Worm (Caenorhabditis elegans) whole organism, L4 larva: Measurements from ENCODE around the gene W07E11.1.
A peak's percentile ranks its signal among the peaks of the same experiment; 100 is the strongest.
"Not testable (repeated sequence)": the region's sequence is repeated elsewhere in the genome, so short reads cannot be mapped to it uniquely, and the experiment has no call there.

Experiments used
- D1046.2 ChIP-seq: fragments of 200-800 bp; sonication (Bioruptor generic); IDR thresholded peaks from 2 replicates; pipeline ENCODE4 v1.3.6; 2022; ENCODE audit warnings: missing genetic modification characterization, missing compliant biosample characterization
- F26F4.8 ChIP-seq: fragments of 200-800 bp; sonication (Bioruptor generic); conservative IDR thresholded peaks from 2 replicates; pipeline ENCODE4 v1.3.6; 2022; ENCODE audit warnings: missing genetic modification characterization, missing compliant biosample characterization
- T26A8.4 ChIP-seq: fragments of 200-800 bp; sonication (Bioruptor generic); IDR thresholded peaks from 2 replicates; pipeline ENCODE4 v1.3.6; 2022; ENCODE audit warnings: missing genetic modification characterization, missing compliant biosample characterization
- Y48G9A.11 ChIP-seq: fragments of 200-800 bp; sonication (Bioruptor generic); IDR thresholded peaks from 2 replicates; pipeline ENCODE4 v1.3.6; 2022; ENCODE audit warnings: missing genetic modification reagents, missing genetic modification characterization, missing compliant biosample characterization
- Y5F2A.4 ChIP-seq: fragments of 200-800 bp; sonication (Bioruptor generic); optimal IDR thresholded peaks from 2 replicates; lab custom pipeline; 2018; ENCODE audit warnings: mild to moderate bottlenecking, missing genetic modification characterization, missing compliant biosample characterization
- ZK337.2 ChIP-seq: fragments of 200-800 bp; sonication (Bioruptor generic); IDR thresholded peaks from 2 replicates; pipeline ENCODE4 v1.3.6; 2022; ENCODE audit warnings: missing genetic modification reagents, missing genetic modification characterization, missing compliant biosample characterization
- ZK546.5 ChIP-seq, 2 experiments: sonication (generic microtip); optimal IDR thresholded peaks; 2 replicates each; lab custom pipeline; 2017; ENCODE audit warnings: missing biosample characterization in 2 of 2, missing genetic modification characterization in 2 of 2
- aha-1 ChIP-seq: fragments of 150-350 bp; peaks from one replicate; lab custom pipeline; 2014; ENCODE audit warnings: missing biosample characterization, missing genetic modification characterization
- aly-2 ChIP-seq: sonication (generic microtip); optimal IDR thresholded peaks from 2 replicates; lab custom pipeline; 2018; ENCODE audit warnings: missing biosample characterization, missing genetic modification characterization
- arid-1 ChIP-seq: fragments of 200-800 bp; sonication (Bioruptor generic); conservative IDR thresholded peaks from 2 replicates; pipeline ENCODE4 v1.3.6; 2022; ENCODE audit warnings: missing genetic modification reagents, missing genetic modification characterization, missing compliant biosample characterization
- ceh-20 ChIP-seq: fragments of 200-800 bp; sonication (Bioruptor generic); IDR thresholded peaks from 2 replicates; pipeline ENCODE4 v1.3.6; 2022; ENCODE audit warnings: missing genetic modification reagents, missing genetic modification characterization, missing compliant biosample characterization
- ceh-28 ChIP-seq: fragments of 150-350 bp; optimal IDR thresholded peaks from 2 replicates; lab custom pipeline; 2014; ENCODE audit warnings: missing biosample characterization, missing genetic modification reagents, missing genetic modification characterization
- ctbp-1 ChIP-seq: fragments of 200-800 bp; sonication (Bioruptor generic); IDR thresholded peaks from 2 replicates; pipeline ENCODE4 v1.3.6; 2022; ENCODE audit warnings: missing genetic modification reagents, missing genetic modification characterization, missing compliant biosample characterization
- dve-1 ChIP-seq: sonication (generic microtip); optimal IDR thresholded peaks from 2 replicates; lab custom pipeline; 2017; ENCODE audit warnings: antibody characterized with exemption, mild to moderate bottlenecking, missing genetic modification characterization, missing compliant biosample characterization; ENCODE audit not compliant: insufficient read depth
- egl-43 ChIP-seq: fragments of 200-800 bp; sonication (Bioruptor generic); IDR thresholded peaks from 2 replicates; pipeline ENCODE4 v1.3.6; 2022; ENCODE audit warnings: missing genetic modification reagents, missing genetic modification characterization, missing compliant biosample characterization
- gei-8 ChIP-seq: fragments of 200-800 bp; sonication (Bioruptor generic); optimal IDR thresholded peaks from 2 replicates; lab custom pipeline; 2018; ENCODE audit warnings: mild to moderate bottlenecking, missing genetic modification characterization, missing compliant biosample characterization
- hlh-11 ChIP-seq: fragments of 200-800 bp; sonication (Bioruptor generic); optimal IDR thresholded peaks from 2 replicates; lab custom pipeline; 2018; ENCODE audit warnings: mild to moderate bottlenecking, missing genetic modification characterization, missing compliant biosample characterization
- hlh-30 ChIP-seq: sonication (generic microtip); optimal IDR thresholded peaks from 2 replicates; lab custom pipeline; 2017; ENCODE audit warnings: antibody characterized with exemption, mild to moderate bottlenecking, missing genetic modification characterization, missing compliant biosample characterization; ENCODE audit not compliant: insufficient read depth
- lim-7 ChIP-seq: fragments of 200-800 bp; sonication (Bioruptor generic); IDR thresholded peaks from 2 replicates; pipeline ENCODE4 v1.3.6; 2022; ENCODE audit warnings: missing genetic modification characterization, missing compliant biosample characterization
- lin-1 ChIP-seq: fragments of 200-800 bp; sonication (Bioruptor generic); IDR thresholded peaks from 2 replicates; pipeline ENCODE4 v1.3.6; 2022; ENCODE audit warnings: missing genetic modification reagents, missing genetic modification characterization, missing compliant biosample characterization
- lin-13 ChIP-seq: fragments of 150-350 bp; optimal IDR thresholded peaks from 2 replicates; lab custom pipeline; 2014; ENCODE audit warnings: missing biosample characterization, missing genetic modification reagents, missing genetic modification characterization
- lin-15B ChIP-seq: fragments of 150-350 bp; sonication (generic microtip); optimal IDR thresholded peaks from 3 replicates; lab custom pipeline; 2014; ENCODE audit warnings: missing biosample characterization, missing genetic modification characterization
- lin-39 ChIP-seq: fragments of 150-350 bp; optimal IDR thresholded peaks from 2 replicates; lab custom pipeline; 2014; ENCODE audit warnings: missing biosample characterization, missing genetic modification reagents, missing genetic modification characterization
- lir-3 ChIP-seq: sonication (generic microtip); optimal IDR thresholded peaks from 2 replicates; lab custom pipeline; 2016; ENCODE audit warnings: mild to moderate bottlenecking, missing genetic modification characterization, missing compliant biosample characterization
- madf-5 ChIP-seq, 2 experiments: fragments of 200-800 bp; sonication (Bioruptor generic); IDR thresholded peaks; 2 replicates each; pipeline ENCODE4 v1.3.6; 2022; ENCODE audit warnings: missing compliant biosample characterization in 2 of 2, missing genetic modification characterization in 2 of 2
- mdl-1 ChIP-seq, 2 experiments: fragments of 150-350 bp in 1 of 2; sonication (generic microtip) in 1 of 2; optimal IDR thresholded peaks; 2 replicates each; lab custom pipeline; 2014 to 2017; ENCODE audit warnings: missing biosample characterization in 2 of 2, missing genetic modification characterization in 2 of 2
- mxl-2 ChIP-seq: fragments of 200-800 bp; sonication (Bioruptor generic); conservative IDR thresholded peaks from 2 replicates; pipeline ENCODE4 v1.3.6; 2022; ENCODE audit warnings: missing genetic modification reagents, missing genetic modification characterization, missing compliant biosample characterization
- nhr-10 ChIP-seq: fragments of 150-350 bp; optimal IDR thresholded peaks from 2 replicates; lab custom pipeline; 2014; ENCODE audit warnings: missing biosample characterization, missing genetic modification characterization
- nhr-102 ChIP-seq: sonication (generic microtip); optimal IDR thresholded peaks from 2 replicates; lab custom pipeline; 2016; ENCODE audit warnings: mild to moderate bottlenecking, missing genetic modification characterization, moderate library complexity, missing compliant biosample characterization
- nhr-111 ChIP-seq: fragments of 200-800 bp; sonication (Bioruptor generic); optimal IDR thresholded peaks from 2 replicates; lab custom pipeline; 2018; ENCODE audit warnings: mild to moderate bottlenecking, missing genetic modification characterization, missing compliant biosample characterization
- nhr-237 ChIP-seq: sonication (generic microtip); optimal IDR thresholded peaks from 2 replicates; lab custom pipeline; 2017; ENCODE audit warnings: missing biosample characterization, missing genetic modification characterization
- nhr-28 ChIP-seq: fragments of 150-350 bp; optimal IDR thresholded peaks from 2 replicates; lab custom pipeline; 2014; ENCODE audit warnings: missing biosample characterization, missing genetic modification characterization
- nhr-42 ChIP-seq: fragments of 200-800 bp; sonication (Bioruptor generic); IDR thresholded peaks from 2 replicates; pipeline ENCODE4 v1.3.6; 2022; ENCODE audit warnings: missing genetic modification characterization, missing compliant biosample characterization
- nhr-6 ChIP-seq: fragments of 150-350 bp; optimal IDR thresholded peaks from 2 replicates; lab custom pipeline; 2014; ENCODE audit warnings: missing biosample characterization, missing genetic modification characterization
- nhr-77 ChIP-seq: fragments of 150-350 bp; optimal IDR thresholded peaks from 2 replicates; lab custom pipeline; 2014; ENCODE audit warnings: missing biosample characterization, missing genetic modification characterization
- pha-4 ChIP-seq, 2 experiments: fragments of 150-350 bp in 1 of 2; fragments of 200-800 bp in 1 of 2; sonication (Bioruptor generic) in 1 of 2; IDR thresholded peaks in 1 of 2; optimal IDR thresholded peaks in 1 of 2; 2 replicates each; pipeline versions ENCODE4 v1.3.6 to Lab custom; 2014 to 2022; ENCODE audit warnings: missing genetic modification characterization in 2 of 2, missing genetic modification reagents in 2 of 2, missing biosample characterization in 1 of 2, missing compliant biosample characterization in 1 of 2
- pqm-1 ChIP-seq: sonication (generic microtip); optimal IDR thresholded peaks from 2 replicates; lab custom pipeline; 2017; ENCODE audit warnings: missing biosample characterization, missing genetic modification characterization
- rbr-2 ChIP-seq: sonication (generic microtip); optimal IDR thresholded peaks from 2 replicates; lab custom pipeline; 2016; ENCODE audit warnings: missing genotype, missing genetic modification characterization, missing compliant biosample characterization
- saeg-2 ChIP-seq: fragments of 200-800 bp; sonication (Bioruptor generic); IDR thresholded peaks from 2 replicates; pipeline ENCODE4 v1.3.6; 2022; ENCODE audit warnings: missing genetic modification reagents, missing genetic modification characterization, missing compliant biosample characterization
- set-16 ChIP-seq: fragments of 200-800 bp; sonication (Bioruptor generic); IDR thresholded peaks from 2 replicates; pipeline ENCODE4 v1.3.6; 2022; ENCODE audit warnings: missing genetic modification reagents, missing genetic modification characterization, missing compliant biosample characterization
- snpc-1.2 ChIP-seq: fragments of 200-800 bp; sonication (Bioruptor generic); IDR thresholded peaks from 2 replicates; pipeline ENCODE4 v1.3.6; 2022; ENCODE audit warnings: missing genetic modification reagents, missing genetic modification characterization, missing compliant biosample characterization
- snpc-4 ChIP-seq: fragments of 150-350 bp; optimal IDR thresholded peaks from 2 replicates; lab custom pipeline; 2014; ENCODE audit warnings: missing biosample characterization, missing genetic modification characterization
- unc-130 ChIP-seq: sonication (generic microtip); optimal IDR thresholded peaks from 2 replicates; lab custom pipeline; 2016; ENCODE audit warnings: missing genetic modification reagents, missing genetic modification characterization, missing compliant biosample characterization
- zfp-3 ChIP-seq: fragments of 200-800 bp; sonication (Bioruptor generic); conservative IDR thresholded peaks from 2 replicates; pipeline ENCODE4 v1.3.6; 2022; ENCODE audit warnings: missing genetic modification reagents, missing genetic modification characterization, missing compliant biosample characterization
- zip-11 ChIP-seq: fragments of 200-800 bp; sonication (Bioruptor generic); IDR thresholded peaks from 2 replicates; pipeline ENCODE4 v1.3.6; 2022; ENCODE audit warnings: missing genetic modification characterization, missing compliant biosample characterization
- zip-2 ChIP-seq: fragments of 150-350 bp; optimal IDR thresholded peaks from 2 replicates; lab custom pipeline; 2014; ENCODE audit warnings: missing biosample characterization, missing genetic modification characterization
- ztf-7 ChIP-seq: fragments of 150-350 bp; optimal IDR thresholded peaks from 2 replicates; lab custom pipeline; 2014; ENCODE audit warnings: missing biosample characterization, missing genetic modification characterization

The W07E11.1 gene

ce11 chrX:10124338-10124737 lies 39.9 kb downstream of the W07E11.1 start (continued):
- TF ChIP-seq mdl-1 (tag; optimal IDR thresholded peaks at IDR 0.05; lab: Kevin White, UChicago), result no peak
- TF ChIP-seq aha-1 (tag; lab: Kevin White, UChicago), result no peak
- no peak for TF ChIP-seq lin-39 (tag; lab: Kevin White, UChicago)
- no peak for TF ChIP-seq ZK546.5 (tag; optimal IDR thresholded peaks at IDR 0.05; lab: Kevin White, UChicago)
- TF ChIP-seq egl-43 (GFP tag; lab: Robert Waterston, UW), result no peak; the same call in 1 of the 2 replicates
- TF ChIP-seq hlh-30 (tag; lab: Kevin White, UChicago), result peak; percentile 8
- no peak for TF ChIP-seq gei-8
- TF ChIP-seq nhr-6 (tag; lab: Kevin White, UChicago), result no peak
- TF ChIP-seq ztf-7 (tag; lab: Kevin White, UChicago), result peak; percentile 37
- no peak for TF ChIP-seq Y5F2A.4 (GFP tag; lab: Kevin White, UChicago)
- TF ChIP-seq mxl-2 (GFP tag; lab: Robert Waterston, UW), result 0 out of 2 replicates have a peak, but pooled peaks have one; percentile 35
- TF ChIP-seq snpc-1.2 (GFP tag; lab: Robert Waterston, UW), result peak; percentile 69
- TF ChIP-seq set-16 (GFP tag; lab: Robert Waterston, UW), result no peak
- no peak for TF ChIP-seq nhr-77 (tag; lab: Kevin White, UChicago)
- peak; percentile 11 for TF ChIP-seq dve-1 (tag; lab: Kevin White, UChicago)
- no peak for TF ChIP-seq nhr-10
- TF ChIP-seq aly-2 (tag; lab: Kevin White, UChicago), result no peak
- peak; percentile 69; the same call in 1 of the 2 replicates for TF ChIP-seq pha-4 (GFP tag; IDR thresholded peaks at IDR 0.05; lab: Robert Waterston, UW)
- TF ChIP-seq pha-4 (tag; optimal IDR thresholded peaks at IDR 0.05; lab: Kevin White, UChicago), result no peak
- TF ChIP-seq lin-13, result no peak
- TF ChIP-seq zip-11 (GFP tag; lab: Robert Waterston, UW), result no peak
- no peak for TF ChIP-seq ceh-20 (GFP tag; lab: Robert Waterston, UW)
- no peak for TF ChIP-seq D1046.2 (GFP tag; lab: Robert Waterston, UW)
- TF ChIP-seq saeg-2 (GFP tag; lab: Robert Waterston, UW), result no peak
- TF ChIP-seq lin-15B (tag; lab: Kevin White, UChicago), result no peak
- TF ChIP-seq pqm-1 (tag; lab: Kevin White, UChicago), result no peak
- no peak for TF ChIP-seq rbr-2 (tag; lab: Kevin White, UChicago)
- TF ChIP-seq nhr-237 (tag; lab: Kevin White, UChicago), result no peak

ce11 chrX:10130159-10130558 lies 45.7 kb downstream of the W07E11.1 start:
- TF ChIP-seq T26A8.4 (no peak), nhr-237 (tag; lab: Kevin White, UChicago) (no peak), snpc-4 (tag; lab: Kevin White, UChicago) (no peak), unc-130 (no peak), arid-1 (GFP tag; lab: Robert Waterston, UW) (no peak), ceh-28 (tag; lab: Kevin White, UChicago) (no peak)

ce11 chrX:10132546-10133032 lies 48.2 kb downstream of the W07E11.1 start:
- TF ChIP-seq lin-1 (peak; percentile 60; the same call in 1 of the 2 replicates), madf-5 (GFP tag; IDR thresholded peaks at IDR 0.05; lab: Robert Waterston, UW) (peak; percentile 63 to 70; a peak in 2 of 4 replicates), zip-2 (tag; lab: Kevin White, UChicago) (peak; percentile 62), pha-4 (GFP tag; IDR thresholded peaks at IDR 0.05; lab: Robert Waterston, UW) (peak; percentile 89), unc-130 (peak; percentile 42), zfp-3 (GFP tag; lab: Robert Waterston, UW) (peak; percentile 68; the same call in 1 of the 2 replicates), nhr-102 (tag; lab: Kevin White, UChicago) (peak; percentile 63), lim-7 (peak; percentile 83), lir-3 (tag; lab: Kevin White, UChicago) (peak; percentile 44), ctbp-1 (GFP tag; lab: Robert Waterston, UW) (peak; percentile 87), hlh-11 (tag; lab: Kevin White, UChicago) (peak; percentile 50), nhr-111 (GFP tag; lab: Kevin White, UChicago) (peak; percentile 20), ZK337.2 (GFP tag; lab: Robert Waterston, UW) (peak; percentile 45; the same call in 1 of the 2 replicates), F26F4.8 (peak; percentile 80), T26A8.4 (peak; percentile 82), Y48G9A.11 (GFP tag; lab: Robert Waterston, UW) (peak; percentile 68; the same call in 1 of the 2 replicates), arid-1 (GFP tag; lab: Robert Waterston, UW) (peak; percentile 49; the same call in 1 of the 2 replicates), nhr-28 (tag; lab: Kevin White, UChicago) (peak; percentile 32), nhr-42 (peak; percentile 73; the same call in 1 of the 2 replicates)
- not testable (repeated sequence) for TF ChIP-seq pha-4 (tag; optimal IDR thresholded peaks at IDR 0.05; lab: Kevin White, UChicago)
